Fruit fly (Drosophila melanogaster) whole organism, embryonic: ENCODE results near the gene LysRS.

Experiments used
- Asciz ChIP-seq: fragments of 200-800 bp; sonication (Bioruptor generic); optimal IDR thresholded peaks from 2 replicates; lab custom pipeline; 2017; ENCODE audit warnings: missing biosample characterization, mild to moderate bottlenecking, missing genetic modification characterization, missing genetic modification reagents
- Awh ChIP-seq: fragments of 200-800 bp; sonication (Bioruptor generic); IDR thresholded peaks from 2 replicates; pipeline ENCODE4, ENCODE4 v1.3.6; 2022; ENCODE audit warnings: missing biosample characterization, missing genetic modification characterization
- CG12219 ChIP-seq: fragments of 200-800 bp; sonication (Bioruptor generic); optimal IDR thresholded peaks from 3 replicates; lab custom pipeline; 2018; ENCODE audit warnings: missing biosample characterization, mild to moderate bottlenecking, missing genetic modification characterization
- CG12942 ChIP-seq: fragments of 200-800 bp; sonication (Bioruptor generic); optimal IDR thresholded peaks from 3 replicates; lab custom pipeline; 2016; ENCODE audit warnings: missing biosample characterization, missing genetic modification characterization
- CG13894 ChIP-seq: fragments of 200-800 bp; sonication (Bioruptor generic); optimal IDR thresholded peaks from 3 replicates; lab custom pipeline; 2018; ENCODE audit warnings: missing biosample characterization, mild to moderate bottlenecking, missing genetic modification characterization, moderate library complexity
- CG18476 ChIP-seq: fragments of 200-800 bp; sonication (Bioruptor generic); optimal IDR thresholded peaks from 2 replicates; lab custom pipeline; 2016; ENCODE audit warnings: missing biosample characterization, mild to moderate bottlenecking, missing genetic modification characterization
- CG18619 ChIP-seq: fragments of 200-800 bp; sonication (Bioruptor generic); optimal IDR thresholded peaks from 3 replicates; lab custom pipeline; 2017; ENCODE audit warnings: missing biosample characterization, mild to moderate bottlenecking, missing genetic modification characterization
- CG34376 ChIP-seq: fragments of 200-800 bp; sonication (Bioruptor generic); optimal IDR thresholded peaks from 2 replicates; lab custom pipeline; 2018; ENCODE audit warnings: missing biosample characterization, mild to moderate bottlenecking, missing genetic modification characterization
- CG4707 ChIP-seq: fragments of 200-800 bp; sonication (Bioruptor generic); optimal IDR thresholded peaks from 2 replicates; lab custom pipeline; 2018; ENCODE audit warnings: missing biosample characterization, mild to moderate bottlenecking, missing genetic modification characterization, moderate library complexity
- CG5180 ChIP-seq: fragments of 200-800 bp; sonication (Bioruptor generic); optimal IDR thresholded peaks from 3 replicates; lab custom pipeline; 2017; ENCODE audit warnings: missing biosample characterization, missing genetic modification characterization, mild to moderate bottlenecking, moderate library complexity, missing genetic modification reagents
- CG5245 ChIP-seq: fragments of 200-800 bp; sonication (Bioruptor generic); optimal IDR thresholded peaks from 3 replicates; lab custom pipeline; 2016; ENCODE audit warnings: missing biosample characterization, missing genetic modification characterization
- CG7556 ChIP-seq: fragments of 200-800 bp; sonication (Bioruptor generic); optimal IDR thresholded peaks from 2 replicates; lab custom pipeline; 2017; ENCODE audit warnings: missing biosample characterization, mild to moderate bottlenecking, missing genetic modification characterization
- CG9215 ChIP-seq: fragments of 200-800 bp; sonication (Bioruptor generic); IDR thresholded peaks from 2 replicates; pipeline ENCODE4 v1.3.6; 2022; ENCODE audit warnings: missing biosample characterization, missing genetic modification characterization
- Camta ChIP-seq: fragments of 200-800 bp; sonication (Bioruptor generic); optimal IDR thresholded peaks from 2 replicates; lab custom pipeline; 2016; ENCODE audit warnings: missing biosample characterization, missing genetic modification characterization
- Drgx ChIP-seq: fragments of 200-800 bp; sonication (Bioruptor generic); IDR thresholded peaks from 2 replicates; pipeline ENCODE4 v1.3.6; 2022; ENCODE audit warnings: missing biosample characterization, missing genetic modification characterization
- Gsc ChIP-seq: fragments of 200-800 bp; sonication (Bioruptor generic); IDR thresholded peaks from 2 replicates; pipeline ENCODE4 v1.3.6; 2022; ENCODE audit warnings: missing biosample characterization, missing genetic modification characterization
- Jarid2 ChIP-seq: fragments of 200-800 bp; sonication (Bioruptor generic); optimal IDR thresholded peaks from 3 replicates; lab custom pipeline; 2017; ENCODE audit warnings: mild to moderate bottlenecking, missing biosample characterization, missing genetic modification reagents, missing genetic modification characterization
- Lhr ChIP-seq: fragments of 200-800 bp; sonication (Bioruptor generic); optimal IDR thresholded peaks from 3 replicates; lab custom pipeline; 2017; ENCODE audit warnings: mild to moderate bottlenecking, missing biosample characterization, missing genetic modification reagents, missing genetic modification characterization
- Mrtf ChIP-seq: fragments of 200-800 bp; sonication (Bioruptor generic); IDR thresholded peaks from 3 replicates; pipeline ENCODE4 v1.3.6; 2022; ENCODE audit warnings: missing biosample characterization, missing genetic modification characterization
- Pdp1 ChIP-seq, 2 experiments: fragments of 200-800 bp; sonication (Bioruptor generic); optimal IDR thresholded peaks; 3 replicates each; lab custom pipeline; 2016; ENCODE audit warnings: missing biosample characterization in 2 of 2, missing genetic modification characterization in 2 of 2, mild to moderate bottlenecking in 1 of 2, moderate library complexity in 1 of 2
- Ravus ChIP-seq: fragments of 200-800 bp; sonication (Bioruptor generic); IDR thresholded peaks from 2 replicates; pipeline ENCODE4 v1.3.6; 2022; ENCODE audit warnings: missing biosample characterization, missing genetic modification characterization
- Spps ChIP-seq: fragments of 200-800 bp; sonication (Bioruptor generic); optimal IDR thresholded peaks from 2 replicates; lab custom pipeline; 2018; ENCODE audit warnings: missing biosample characterization, mild to moderate bottlenecking, missing genetic modification characterization
- Vsx1 ChIP-seq: fragments of 200-800 bp; sonication (Bioruptor generic); optimal IDR thresholded peaks from 2 replicates; lab custom pipeline; 2017; ENCODE audit warnings: missing biosample characterization, mild to moderate bottlenecking, missing genetic modification characterization, missing genetic modification reagents
- abd-A ChIP-seq: fragments of 200-800 bp; sonication (Bioruptor generic); optimal IDR thresholded peaks from 3 replicates; lab custom pipeline; 2019; ENCODE audit warnings: missing biosample characterization, mild to moderate bottlenecking, missing genetic modification characterization, moderate library complexity
- az2 ChIP-seq: fragments of 200-800 bp; sonication (Bioruptor generic); optimal IDR thresholded peaks from 3 replicates; lab custom pipeline; 2016; ENCODE audit warnings: missing biosample characterization, missing genetic modification characterization
- dati ChIP-seq: fragments of 200-800 bp; sonication (Bioruptor generic); IDR thresholded peaks from 2 replicates; pipeline ENCODE4 v1.3.6; 2022; ENCODE audit warnings: missing biosample characterization, missing genetic modification characterization
- dm ChIP-seq: fragments of 200-800 bp; sonication (Bioruptor generic); optimal IDR thresholded peaks from 3 replicates; lab custom pipeline; 2016; ENCODE audit warnings: missing biosample characterization, missing genetic modification characterization
- emc ChIP-seq: fragments of 200-800 bp; sonication (Bioruptor generic); optimal IDR thresholded peaks from 2 replicates; lab custom pipeline; 2016; ENCODE audit warnings: missing biosample characterization, missing genetic modification characterization
- fd64A ChIP-seq: fragments of 200-800 bp; sonication (Bioruptor generic); optimal IDR thresholded peaks from 3 replicates; lab custom pipeline; 2018; ENCODE audit warnings: missing biosample characterization, mild to moderate bottlenecking, missing genetic modification characterization
- h ChIP-seq: fragments of >200 bp; optimal IDR thresholded peaks from 2 replicates; lab custom pipeline; 2017
- hth ChIP-seq: fragments of >200 bp; optimal IDR thresholded peaks from 2 replicates; lab custom pipeline; 2017; ENCODE audit warnings: inconsistent platforms
- inv ChIP-seq: fragments of 200-800 bp; sonication (Bioruptor generic); IDR thresholded peaks from 2 replicates; pipeline ENCODE4 v1.3.6; 2022; ENCODE audit warnings: missing biosample characterization, missing genetic modification characterization; ENCODE audit not compliant: partially characterized antibody
- klu ChIP-seq: fragments of 200-800 bp; sonication (Bioruptor generic); IDR thresholded peaks from 2 replicates; pipeline ENCODE4 v1.3.6; 2022; ENCODE audit warnings: missing biosample characterization, missing genetic modification characterization
- lov ChIP-seq, 2 experiments: fragments of 200-800 bp in 1 of 2; fragments of >200 bp in 1 of 2; sonication (Bioruptor generic) in 1 of 2; IDR thresholded peaks in 1 of 2; optimal IDR thresholded peaks in 1 of 2; 2 replicates in 1 of 2; 3 replicates in 1 of 2; pipeline versions ENCODE4 v1.3.6 to Lab custom; 2017 to 2022; ENCODE audit warnings: missing biosample characterization in 1 of 2, missing genetic modification characterization in 1 of 2
- luna ChIP-seq: fragments of 200-800 bp; sonication (Bioruptor generic); optimal IDR thresholded peaks from 2 replicates; lab custom pipeline; 2016; ENCODE audit warnings: missing biosample characterization, missing genetic modification characterization
- maf-S ChIP-seq: fragments of 200-800 bp; sonication (Bioruptor generic); optimal IDR thresholded peaks from 2 replicates; lab custom pipeline; 2016; ENCODE audit warnings: missing biosample characterization, missing genetic modification characterization
- nom ChIP-seq: fragments of 200-800 bp; sonication (Bioruptor generic); optimal IDR thresholded peaks from 2 replicates; lab custom pipeline; 2017; ENCODE audit warnings: missing biosample characterization, missing genetic modification characterization, mild to moderate bottlenecking, moderate library complexity, missing genetic modification reagents
- phol ChIP-seq: fragments of 200-800 bp; sonication (Bioruptor generic); optimal IDR thresholded peaks from 3 replicates; lab custom pipeline; 2018; ENCODE audit warnings: missing biosample characterization, mild to moderate bottlenecking, missing genetic modification characterization, moderate library complexity
- sd ChIP-seq: fragments of 200-800 bp; sonication (Bioruptor generic); optimal IDR thresholded peaks from 3 replicates; lab custom pipeline; 2018; ENCODE audit warnings: missing biosample characterization, mild to moderate bottlenecking, missing genetic modification characterization, moderate library complexity
- sim ChIP-seq: fragments of 200-800 bp; sonication (Bioruptor generic); IDR thresholded peaks from 2 replicates; pipeline ENCODE4 v1.3.6; 2022; ENCODE audit warnings: missing biosample characterization, missing genetic modification characterization
- slou ChIP-seq: fragments of 200-800 bp; sonication (Bioruptor generic); optimal IDR thresholded peaks from 3 replicates; lab custom pipeline; 2016; ENCODE audit warnings: missing biosample characterization, missing genetic modification characterization
- slp2 ChIP-seq: fragments of 200-800 bp; sonication (Bioruptor generic); optimal IDR thresholded peaks from 2 replicates; lab custom pipeline; 2016; ENCODE audit warnings: missing biosample characterization, missing genetic modification characterization
- tgo ChIP-seq: fragments of 200-800 bp; sonication (Bioruptor generic); IDR thresholded peaks from 3 replicates; pipeline ENCODE4 v1.3.6; 2022; ENCODE audit warnings: missing biosample characterization, missing genetic modification characterization
- twi ChIP-seq: fragments of 200-800 bp; optimal IDR thresholded peaks from 2 replicates; lab custom pipeline; 2019; ENCODE audit warnings: missing biosample characterization, mild to moderate bottlenecking, missing genetic modification characterization, moderate library complexity

Gene LysRS

DNA sequence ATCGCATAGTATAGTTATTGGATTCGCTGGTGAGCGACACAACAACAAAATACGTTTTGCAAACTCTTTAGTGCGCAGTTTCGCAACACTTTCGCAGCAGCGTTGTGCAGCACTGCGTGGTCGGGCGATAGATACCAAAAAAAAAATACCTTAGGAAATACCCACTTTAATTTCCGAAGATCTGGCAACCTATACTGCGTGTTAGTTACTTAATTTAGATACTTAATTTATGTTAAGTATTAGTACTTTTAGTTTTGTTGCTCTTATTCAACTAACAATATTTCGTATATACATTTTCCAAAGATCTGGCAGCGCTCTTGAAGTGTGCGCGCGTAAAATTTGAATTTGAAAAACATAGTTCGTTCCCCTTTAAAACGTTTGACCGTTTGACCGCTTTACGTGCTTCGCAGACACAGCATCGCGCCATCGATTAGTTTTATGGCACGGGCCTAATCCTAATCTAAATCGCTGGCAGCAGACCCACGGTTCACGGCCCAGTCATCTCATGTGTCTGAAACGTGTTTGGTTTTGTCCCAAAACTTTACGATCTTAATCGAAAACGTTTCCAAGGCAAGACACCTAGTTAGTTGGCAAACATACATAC is 28.7 kb downstream of the LysRS start, which contains the start of gene LPCAT (continued):
- TF ChIP-seq Lhr (GFP tag; lab: Kevin White, UChicago) (peak; percentile 84), Gsc (0 out of 2 replicates have a peak, but pooled peaks have one; percentile 5), CG4707 (GFP tag; lab: Kevin White, UChicago) (no peak), Mrtf (GFP tag; lab: Robert Waterston, UW) (peak; percentile 66; the same call in 1 of the 3 replicates), fd64A (no peak), CG13894 (tag; lab: Kevin White, UChicago) (peak; percentile 94), emc (peak; percentile 70), inv (GFP tag; lab: Robert Waterston, UW) (peak; percentile 74), CG34376 (peak; percentile 56), Camta (GFP tag; lab: Kevin White, UChicago) (peak; percentile 85), CG7556 (GFP tag; lab: Kevin White, UChicago) (peak; percentile 52), nom (GFP tag; lab: Kevin White, UChicago) (peak; percentile 1), Asciz (GFP tag; lab: Kevin White, UChicago) (peak; percentile 4), az2 (peak; percentile 9), tgo (peak; percentile 64; the same call in 2 of the 3 replicates), CG18476 (GFP tag; lab: Kevin White, UChicago) (peak; percentile 83), CG12219 (no peak), Jarid2 (GFP tag; lab: Kevin White, UChicago) (peak; percentile 28), Drgx (peak; percentile 55), phol (tag; lab: Kevin White, UChicago) (peak; percentile 83), maf-S (GFP tag; lab: Kevin White, UChicago) (peak; percentile 61), sim (no peak), luna (GFP tag; lab: Kevin White, UChicago) (peak; percentile 10), CG5245 (peak; percentile 68), klu (GFP tag; lab: Robert Waterston, UW) (peak; percentile 62), Vsx1 (GFP tag; lab: Kevin White, UChicago) (no peak), CG5180 (GFP tag; lab: Kevin White, UChicago) (peak; percentile 11), CG18619 (GFP tag; lab: Kevin White, UChicago) (peak; percentile 22), lov (optimal IDR thresholded peaks at IDR 0.05; lab: Kevin White, UChicago) (no peak), lov (GFP tag; IDR thresholded peaks at IDR 0.05; lab: Robert Waterston, UW) (peak; percentile 70; the same call in 2 of the 3 replicates), abd-A (peak; percentile 97), sd (tag; lab: Kevin White, UChicago) (no peak), hth (lab: Kevin White, UChicago) (no peak), dati (GFP tag; lab: Robert Waterston, UW) (no peak), dm (peak; percentile 23), Spps (tag; lab: Kevin White, UChicago) (peak; percentile 48), CG12942 (peak; percentile 38), slou (GFP tag; lab: Kevin White, UChicago) (peak; percentile 80), CG9215 (GFP tag; lab: Robert Waterston, UW) (peak; percentile 72), h (no peak), Awh (GFP tag; lab: Robert Waterston, UW) (no peak), slp2 (peak; percentile 60), Ravus (GFP tag; lab: Robert Waterston, UW) (peak; percentile 5; the same call in 1 of the 2 replicates), twi (tag; lab: Kevin White, UChicago) (no peak), Pdp1 (GFP tag; optimal IDR thresholded peaks at IDR 0.05; lab: Kevin White, UChicago) (peak; percentile 76 to 89)
- TF ChIP-seq, all 482 proteins: peak for 357
